Fruit fly (Drosophila melanogaster): ENCODE measurements around the gene Vha16-2.

The Vha16-2 gene

dm6 chr3L:11474658-11475057 is at the start of gene Vha16-2:
Vha16-2 (plus strand) TSS chr3L:11474958.
- TF ChIP-seq Myc (optimal IDR thresholded peaks at IDR 0.05), result no peak
- TF ChIP-seq psq (optimal IDR thresholded peaks at IDR 0.05), result no peak
- TF ChIP-seq insv (optimal IDR thresholded peaks at IDR 0.05), result no peak
- TF ChIP-seq h (optimal IDR thresholded peaks at IDR 0.05), result no peak
- TF ChIP-seq ttk (optimal IDR thresholded peaks at IDR 0.05), result no peak
- no peak for TF ChIP-seq Sin3A (optimal IDR thresholded peaks at IDR 0.05)

dm6 chr3L:11428390-11428789 is 46.4 kb upstream of the Vha16-2 start:
- no peak for TF ChIP-seq insv (optimal IDR thresholded peaks at IDR 0.05)
- no peak for TF ChIP-seq Myc (optimal IDR thresholded peaks at IDR 0.05)
- TF ChIP-seq psq (optimal IDR thresholded peaks at IDR 0.05), result no peak
- no peak for TF ChIP-seq h (optimal IDR thresholded peaks at IDR 0.05)
- no peak for TF ChIP-seq ttk (optimal IDR thresholded peaks at IDR 0.05)
- TF ChIP-seq Sin3A (optimal IDR thresholded peaks at IDR 0.05), result no peak

dm6 chr3L:11429695-11430094 is 45.1 kb upstream of the Vha16-2 start:
- TF ChIP-seq ttk (optimal IDR thresholded peaks at IDR 0.05), result no peak
- no peak for TF ChIP-seq h (optimal IDR thresholded peaks at IDR 0.05)
- TF ChIP-seq psq (optimal IDR thresholded peaks at IDR 0.05), result no peak
- TF ChIP-seq insv (optimal IDR thresholded peaks at IDR 0.05), result no peak

- TF ChIP-seq Sin3A (optimal IDR thresholded peaks at IDR 0.05) (no peak), psq (optimal IDR thresholded peaks at IDR 0.05) (no peak), ttk (optimal IDR thresholded peaks at IDR 0.05) (no peak), h (optimal IDR thresholded peaks at IDR 0.05) (no peak), insv (optimal IDR thresholded peaks at IDR 0.05) (no peak), Myc (optimal IDR thresholded peaks at IDR 0.05) (no peak)
Observed at dm6 chr3L:11431251-11431925, 43.4 kb upstream of the Vha16-2 start.

dm6 chr3L:11431926-11432323 is 42.8 kb upstream of the Vha16-2 start:
- TF ChIP-seq Sin3A (optimal IDR thresholded peaks at IDR 0.05) (no peak), Myc (optimal IDR thresholded peaks at IDR 0.05) (no peak), h (optimal IDR thresholded peaks at IDR 0.05) (no peak), insv (optimal IDR thresholded peaks at IDR 0.05) (no peak), psq (optimal IDR thresholded peaks at IDR 0.05) (no peak), ttk (optimal IDR thresholded peaks at IDR 0.05) (no peak)

dm6 chr3L:11432472-11432871 is 42.3 kb upstream of the Vha16-2 start:
- TF ChIP-seq insv (optimal IDR thresholded peaks at IDR 0.05), result no peak
- TF ChIP-seq h (optimal IDR thresholded peaks at IDR 0.05), result no peak

- TF ChIP-seq psq (optimal IDR thresholded peaks at IDR 0.05) (no peak), ttk (optimal IDR thresholded peaks at IDR 0.05) (no peak), Sin3A (optimal IDR thresholded peaks at IDR 0.05) (no peak), h (optimal IDR thresholded peaks at IDR 0.05) (no peak), insv (optimal IDR thresholded peaks at IDR 0.05) (no peak), Myc (optimal IDR thresholded peaks at IDR 0.05) (no peak)
Observed at dm6 chr3L:11433151-11433550, 41.6 kb upstream of the Vha16-2 start.

dm6 chr3L:11434112-11434511 is 40.6 kb upstream of the Vha16-2 start:
- TF ChIP-seq Sin3A (optimal IDR thresholded peaks at IDR 0.05), result no peak
- TF ChIP-seq Myc (optimal IDR thresholded peaks at IDR 0.05), result no peak
- no peak for TF ChIP-seq ttk (optimal IDR thresholded peaks at IDR 0.05)
- no peak for TF ChIP-seq psq (optimal IDR thresholded peaks at IDR 0.05)
- TF ChIP-seq h (optimal IDR thresholded peaks at IDR 0.05), result no peak
- no peak for TF ChIP-seq insv (optimal IDR thresholded peaks at IDR 0.05)

- TF ChIP-seq Sin3A (optimal IDR thresholded peaks at IDR 0.05) (no peak), psq (optimal IDR thresholded peaks at IDR 0.05) (no peak), insv (optimal IDR thresholded peaks at IDR 0.05) (no peak), Myc (optimal IDR thresholded peaks at IDR 0.05) (no peak), h (optimal IDR thresholded peaks at IDR 0.05) (no peak), ttk (optimal IDR thresholded peaks at IDR 0.05) (no peak)
Observed at dm6 chr3L:11435376-11435775, 39.4 kb upstream of the Vha16-2 start, which contains the start of gene CG6149. CG6149 (minus strand) TSS chr3L:11435476.

- TF ChIP-seq psq (optimal IDR thresholded peaks at IDR 0.05) (no peak), h (optimal IDR thresholded peaks at IDR 0.05) (no peak), Myc (optimal IDR thresholded peaks at IDR 0.05) (no peak)
Observed at dm6 chr3L:11439570-11439969, 35.2 kb upstream of the Vha16-2 start.

- TF ChIP-seq ttk (optimal IDR thresholded peaks at IDR 0.05) (no peak), insv (optimal IDR thresholded peaks at IDR 0.05) (no peak), Myc (optimal IDR thresholded peaks at IDR 0.05) (no peak), Sin3A (optimal IDR thresholded peaks at IDR 0.05) (no peak), h (optimal IDR thresholded peaks at IDR 0.05) (no peak)
Observed at dm6 chr3L:11440258-11440657, 34.5 kb upstream of the Vha16-2 start.

- TF ChIP-seq insv (optimal IDR thresholded peaks at IDR 0.05) (no peak), h (optimal IDR thresholded peaks at IDR 0.05) (no peak), Sin3A (optimal IDR thresholded peaks at IDR 0.05) (no peak)
Observed at dm6 chr3L:11440769-11441168, 34.0 kb upstream of the Vha16-2 start.

dm6 chr3L:11441889-11442782 is 32.6 kb upstream of the Vha16-2 start:
- TF ChIP-seq insv (optimal IDR thresholded peaks at IDR 0.05) (no peak), psq (optimal IDR thresholded peaks at IDR 0.05) (no peak), Sin3A (optimal IDR thresholded peaks at IDR 0.05) (no peak), ttk (optimal IDR thresholded peaks at IDR 0.05) (no peak), Myc (optimal IDR thresholded peaks at IDR 0.05) (no peak), h (optimal IDR thresholded peaks at IDR 0.05) (no peak)
